Fruit fly (Drosophila melanogaster) whole organism, embryonic: ENCODE results near the gene Cyp28c1.

ENCODE experiments used
- CG11504 ChIP-seq: fragments of 200-800 bp; sonication (Bioruptor generic); optimal IDR thresholded peaks from 3 replicates; lab custom pipeline; 2019; ENCODE audit warnings: missing biosample characterization, mild to moderate bottlenecking, missing genetic modification characterization, moderate library complexity
- CG7928 ChIP-seq: fragments of 200-800 bp; sonication (Bioruptor generic); optimal IDR thresholded peaks from 2 replicates; lab custom pipeline; 2017; ENCODE audit warnings: missing biosample characterization, mild to moderate bottlenecking, missing genetic modification characterization
- CG9797 ChIP-seq: fragments of 200-800 bp; sonication (Bioruptor generic); optimal IDR thresholded peaks from 3 replicates; lab custom pipeline; 2018; ENCODE audit warnings: missing biosample characterization, mild to moderate bottlenecking, missing genetic modification characterization
- danr ChIP-seq: fragments of 200-800 bp; sonication (Bioruptor generic); IDR thresholded peaks from 2 replicates; pipeline ENCODE4 v1.3.6; 2022; ENCODE audit warnings: missing biosample characterization, missing genetic modification characterization
- fd64A ChIP-seq: fragments of 200-800 bp; sonication (Bioruptor generic); optimal IDR thresholded peaks from 3 replicates; lab custom pipeline; 2018; ENCODE audit warnings: missing biosample characterization, mild to moderate bottlenecking, missing genetic modification characterization
- maf-S ChIP-seq: fragments of 200-800 bp; sonication (Bioruptor generic); optimal IDR thresholded peaks from 2 replicates; lab custom pipeline; 2016; ENCODE audit warnings: missing biosample characterization, missing genetic modification characterization
- nerfin-2 ChIP-seq: fragments of 200-800 bp; sonication (Bioruptor generic); IDR thresholded peaks from 2 replicates; pipeline ENCODE4 v1.3.6; 2022; ENCODE audit warnings: missing biosample characterization, missing genetic modification characterization; ENCODE audit not compliant: partially characterized antibody

DNA sequence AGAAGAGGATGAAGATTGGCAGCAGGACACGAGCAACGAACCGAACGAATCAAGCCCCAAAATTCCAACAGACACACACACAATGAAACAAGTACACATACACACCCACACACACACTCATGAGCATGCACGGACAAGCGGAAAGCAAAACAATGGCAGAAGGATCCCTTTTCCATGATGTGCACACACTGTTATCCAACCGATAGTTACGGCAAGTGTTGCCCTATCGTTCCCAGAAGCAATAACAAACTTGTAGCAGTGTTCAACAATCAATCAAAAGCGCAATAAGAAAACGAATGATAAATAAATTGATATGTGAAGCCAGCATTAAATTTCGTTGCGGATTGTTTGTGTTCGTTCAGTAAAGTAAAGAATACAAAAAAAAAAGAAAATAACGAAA is 42.5 kb upstream of the Cyp28c1 start:
- no peak for TF ChIP-seq CG11504
- no peak for TF ChIP-seq CG7928 (GFP tag; lab: Kevin White, UChicago)
- no peak for TF ChIP-seq maf-S
- no peak for TF ChIP-seq fd64A
- TF ChIP-seq nerfin-2: no peak
- no peak for TF ChIP-seq CG9797
- no peak for TF ChIP-seq danr (GFP tag; lab: Robert Waterston, UW)
